Worm (Caenorhabditis elegans): ENCODE data around the gene F49E12.7.

Gene F49E12.7

ce11 chrII:8388001-8388513 lies 7.9 kb downstream of the F49E12.7 start, which contains the start of gene drd-1 (continued):
- TF ChIP-seq egl-27 (tag; optimal IDR thresholded peaks at IDR 0.05): no peak
- no peak for TF ChIP-seq nhr-42 (GFP tag; IDR thresholded peaks at IDR 0.05)
- no peak for TF ChIP-seq lim-7 (GFP tag; IDR thresholded peaks at IDR 0.05)
- TF ChIP-seq ama-1 (optimal IDR thresholded peaks at IDR 0.05): no peak
- peak; percentile 72 for TF ChIP-seq nhr-77 (tag; optimal IDR thresholded peaks at IDR 0.05)
- no peak for TF ChIP-seq ceh-20 (GFP tag; IDR thresholded peaks at IDR 0.05)
- TF ChIP-seq T20F7.1 (GFP tag; optimal IDR thresholded peaks at IDR 0.05): no peak
- TF ChIP-seq hif-1 (tag; optimal IDR thresholded peaks at IDR 0.05): no peak
- TF ChIP-seq jun-1 (tag; optimal IDR thresholded peaks at IDR 0.05): peak; percentile 37
- TF ChIP-seq tag-97 (GFP tag; IDR thresholded peaks at IDR 0.05): no peak
- no peak for TF ChIP-seq mdl-1 (tag; optimal IDR thresholded peaks at IDR 0.05)
- TF ChIP-seq hlh-30 (tag; optimal IDR thresholded peaks at IDR 0.05; ENCODE audit: insufficient read depth): no peak
- TF ChIP-seq nhr-41 (GFP tag; IDR thresholded peaks at IDR 0.05): peak; percentile 42; the same call in 1 of the 2 replicates
- peak; percentile 92 for TF ChIP-seq dmd-6 (GFP tag; IDR thresholded peaks at IDR 0.05)
- no peak for TF ChIP-seq T26A8.4 (GFP tag; IDR thresholded peaks at IDR 0.05)

ce11 chrII:8386897-8387296 lies 9.0 kb downstream of the F49E12.7 start:
- no peak for TF ChIP-seq ceh-82 (tag; optimal IDR thresholded peaks at IDR 0.05)
- no peak for TF ChIP-seq mdt-29 (GFP tag; IDR thresholded peaks at IDR 0.05)
- no peak for TF ChIP-seq ces-1 (GFP tag; optimal IDR thresholded peaks at IDR 0.05)
- no peak for TF ChIP-seq lsy-2 (tag; optimal IDR thresholded peaks at IDR 0.05)
- TF ChIP-seq skn-1 (tag; optimal IDR thresholded peaks at IDR 0.05): no peak
- no peak for TF ChIP-seq egl-27 (tag; optimal IDR thresholded peaks at IDR 0.05)
- TF ChIP-seq zfp-3 (GFP tag; conservative IDR thresholded peaks at IDR 0.05): no peak
- TF ChIP-seq hlh-30 (tag; optimal IDR thresholded peaks at IDR 0.05; ENCODE audit: insufficient read depth): no peak
- no peak for TF ChIP-seq ZK337.2 (GFP tag; IDR thresholded peaks at IDR 0.05)
- TF ChIP-seq dpl-1 (GFP tag; optimal IDR thresholded peaks at IDR 0.05): no peak
- no peak for TF ChIP-seq madf-9 (GFP tag; conservative IDR thresholded peaks at IDR 0.05)
- no peak for TF ChIP-seq mdl-1 (tag; optimal IDR thresholded peaks at IDR 0.05)
- no peak for TF ChIP-seq T20F7.1 (GFP tag; optimal IDR thresholded peaks at IDR 0.05)
- peak; percentile 1 for TF ChIP-seq nhr-10 (tag; optimal IDR thresholded peaks at IDR 0.05)
- TF ChIP-seq dmd-9 (GFP tag; IDR thresholded peaks at IDR 0.05): no peak
- no peak for TF ChIP-seq nhr-77 (tag; optimal IDR thresholded peaks at IDR 0.05)
- no peak for TF ChIP-seq attf-4 (tag; optimal IDR thresholded peaks at IDR 0.05)
- TF ChIP-seq ztf-7 (tag; optimal IDR thresholded peaks at IDR 0.05): no peak
- TF ChIP-seq mes-2 (tag; optimal IDR thresholded peaks at IDR 0.05; ENCODE audit: poor library complexity, severe bottlenecking): no peak
- peak; percentile 59 for TF ChIP-seq nhr-102 (tag; optimal IDR thresholded peaks at IDR 0.05)
- no peak for TF ChIP-seq F44E2.7 (GFP tag; IDR thresholded peaks at IDR 0.05)
- peak; percentile 76 for TF ChIP-seq hlh-11 (tag; optimal IDR thresholded peaks at IDR 0.05)
- no peak for TF ChIP-seq ZK546.5 (tag; optimal IDR thresholded peaks at IDR 0.05)
- no peak for TF ChIP-seq mxl-2 (GFP tag; conservative IDR thresholded peaks at IDR 0.05)
- TF ChIP-seq D1046.2 (GFP tag; IDR thresholded peaks at IDR 0.05): no peak
- no peak for TF ChIP-seq vab-7 (GFP tag; IDR thresholded peaks at IDR 0.05)
- no peak for TF ChIP-seq lin-39 (tag; optimal IDR thresholded peaks at IDR 0.05)
- TF ChIP-seq unc-39 (tag; optimal IDR thresholded peaks at IDR 0.05): no peak
- TF ChIP-seq hif-1 (tag; optimal IDR thresholded peaks at IDR 0.05): no peak
- no peak for TF ChIP-seq nhr-237 (tag; optimal IDR thresholded peaks at IDR 0.05)
- TF ChIP-seq ctbp-1 (GFP tag; IDR thresholded peaks at IDR 0.05): no peak
- TF ChIP-seq Y75B8A.6 (GFP tag; IDR thresholded peaks at IDR 0.05): no peak
- no peak for TF ChIP-seq unc-130 (GFP tag; optimal IDR thresholded peaks at IDR 0.05)
- TF ChIP-seq mxl-3 (GFP tag; optimal IDR thresholded peaks at IDR 0.05): no peak
- no peak for TF ChIP-seq Y48G9A.11 (GFP tag; IDR thresholded peaks at IDR 0.05)
- TF ChIP-seq T26A8.4 (GFP tag; IDR thresholded peaks at IDR 0.05): no peak
- no peak for TF ChIP-seq zfp-2 (tag; optimal IDR thresholded peaks at IDR 0.05)
- TF ChIP-seq nhr-76 (tag; optimal IDR thresholded peaks at IDR 0.05): no peak
- TF ChIP-seq madf-5 (GFP tag; IDR thresholded peaks at IDR 0.05): no peak
- no peak for TF ChIP-seq Y105C5A.15 (GFP tag; IDR thresholded peaks at IDR 0.05)
- TF ChIP-seq daf-19 (GFP tag; conservative IDR thresholded peaks at IDR 0.05): no peak
- no peak for TF ChIP-seq daf-8 (GFP tag; IDR thresholded peaks at IDR 0.05)
